Worm (Caenorhabditis elegans): ENCODE results near the gene F33C8.2.

- TF ChIP-seq snpc-4 (tag; optimal IDR thresholded peaks at IDR 0.05) (no peak), mab-5 (tag; optimal IDR thresholded peaks at IDR 0.05) (no peak), nhr-237 (tag; optimal IDR thresholded peaks at IDR 0.05) (no peak), lin-13 (tag; optimal IDR thresholded peaks at IDR 0.05) (no peak), lin-32 (GFP tag; optimal IDR thresholded peaks at IDR 0.05) (no peak), sptf-1 (tag; optimal IDR thresholded peaks at IDR 0.05) (no peak), lsy-2 (tag; optimal IDR thresholded peaks at IDR 0.05) (no peak), zip-8 (tag; optimal IDR thresholded peaks at IDR 0.05) (no peak), pha-4 (tag; optimal IDR thresholded peaks at IDR 0.05) (no peak), nhr-28 (tag; optimal IDR thresholded peaks at IDR 0.05) (no peak), ztf-11 (tag; optimal IDR thresholded peaks at IDR 0.05) (no peak)
These were observed 16.3 kb upstream of the F33C8.2 start for ce11 chrX:14704933-14705332.

All from whole organism, mixed stage, embryonic.